Fruit fly (Drosophila melanogaster): ENCODE data around the gene CG9626.

DNA sequence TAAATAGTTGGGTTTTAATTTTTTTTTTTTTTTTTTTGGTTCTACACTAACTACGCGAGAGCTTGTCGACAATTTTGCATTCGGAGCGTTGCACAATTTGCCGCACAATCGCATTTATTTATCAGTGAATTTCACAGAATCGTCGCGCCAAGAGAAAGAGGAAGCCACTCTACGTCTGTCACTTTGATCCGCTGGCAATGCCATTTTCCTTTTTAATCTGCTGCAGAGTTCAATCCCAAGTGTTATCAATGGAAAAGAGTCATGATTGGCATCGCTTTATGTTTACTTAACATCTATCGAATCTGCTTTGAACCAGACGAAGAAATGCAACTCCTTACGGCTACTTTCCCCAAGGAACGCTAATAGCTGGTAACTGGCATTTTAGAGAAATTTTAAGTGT is 28.9 kb upstream of the CG9626 start:
- no peak for TF ChIP-seq CG8478 (optimal IDR thresholded peaks at IDR 0.05)
- no peak for TF ChIP-seq psq (optimal IDR thresholded peaks at IDR 0.05)
- TF ChIP-seq usp (GFP tag; optimal IDR thresholded peaks at IDR 0.05), result no peak
- TF ChIP-seq pan (optimal IDR thresholded peaks at IDR 0.05), result no peak
- TF ChIP-seq EcR (GFP tag; optimal IDR thresholded peaks at IDR 0.05), result no peak
- TF ChIP-seq Dll (optimal IDR thresholded peaks at IDR 0.05), result no peak

All from whole organism.